Worm (Caenorhabditis elegans) whole organism, late embryonic: Measurements from ENCODE around the gene K03B8.4.

Experiments used
- ama-1 ChIP-seq: fragments of 150-350 bp; optimal IDR thresholded peaks from 2 replicates; lab custom pipeline; 2014
- ceh-9 ChIP-seq: sonication (generic microtip); optimal IDR thresholded peaks from 2 replicates; lab custom pipeline; 2016; ENCODE audit warnings: mild to moderate bottlenecking, missing genetic modification characterization, inconsistent platforms, missing compliant biosample characterization
- hlh-6 ChIP-seq: sonication (generic microtip); optimal IDR thresholded peaks from 2 replicates; lab custom pipeline; 2016; ENCODE audit warnings: missing genotype, missing genetic modification characterization, missing compliant biosample characterization
- lin-11 ChIP-seq: fragments of 200-800 bp; sonication (Bioruptor generic); optimal IDR thresholded peaks from 2 replicates; lab custom pipeline; 2018; ENCODE audit warnings: mild to moderate bottlenecking, missing genetic modification characterization, missing compliant biosample characterization
- pag-3 ChIP-seq: sonication (generic microtip); optimal IDR thresholded peaks from 2 replicates; lab custom pipeline; 2016; ENCODE audit warnings: missing compliant biosample characterization, missing genetic modification characterization, borderline replicate concordance
- ref-2 ChIP-seq: sonication (generic microtip); optimal IDR thresholded peaks from 2 replicates; lab custom pipeline; 2016; ENCODE audit warnings: missing genetic modification characterization, missing compliant biosample characterization
- rnt-1 ChIP-seq: sonication (generic microtip); optimal IDR thresholded peaks from 2 replicates; lab custom pipeline; 2016; ENCODE audit warnings: missing genetic modification characterization, missing compliant biosample characterization
- syd-9 ChIP-seq: sonication (generic microtip); optimal IDR thresholded peaks from 2 replicates; lab custom pipeline; 2016; ENCODE audit warnings: mild to moderate bottlenecking, missing genetic modification characterization, moderate library complexity, missing compliant biosample characterization
- tbx-7 ChIP-seq: sonication (generic microtip); optimal IDR thresholded peaks from 2 replicates; lab custom pipeline; 2016; ENCODE audit warnings: missing genotype, missing genetic modification characterization, missing compliant biosample characterization
- unc-42 ChIP-seq: sonication (generic microtip); optimal IDR thresholded peaks from 2 replicates; lab custom pipeline; 2016; ENCODE audit warnings: missing genotype, missing genetic modification characterization, missing compliant biosample characterization
- zip-5 ChIP-seq: sonication (generic microtip); optimal IDR thresholded peaks from 2 replicates; lab custom pipeline; 2016; ENCODE audit warnings: missing genetic modification characterization, missing compliant biosample characterization

ce11 chrV:11386428-11386827 is 8.5 kb downstream of the K03B8.4 start, which contains the start of gene F55C10.4:
- no peak for TF ChIP-seq rnt-1
- TF ChIP-seq ama-1 (lab: Kevin White, UChicago) = no peak
- no peak for TF ChIP-seq ref-2 (tag; lab: Kevin White, UChicago)
- no peak for TF ChIP-seq tbx-7 (tag; lab: Kevin White, UChicago)
- no peak for TF ChIP-seq ceh-9 (tag; lab: Kevin White, UChicago)
- TF ChIP-seq unc-42 (tag; lab: Kevin White, UChicago) = no peak
- TF ChIP-seq hlh-6 = no peak
- TF ChIP-seq lin-11 (tag; lab: Kevin White, UChicago) = no peak
- no peak for TF ChIP-seq syd-9
- no peak for TF ChIP-seq pag-3 (tag; lab: Kevin White, UChicago)
- TF ChIP-seq zip-5 (tag; lab: Kevin White, UChicago) = no peak
